Worm (Caenorhabditis elegans) whole organism, L4 larva: ENCODE results near the gene F46C3.7.
A peak's percentile ranks its signal among the peaks of the same experiment; 100 is the strongest.

Experiments used
- F10B5.3 ChIP-seq: sonication (generic microtip); optimal IDR thresholded peaks from 2 replicates; lab custom pipeline; 2016; ENCODE audit warnings: mild to moderate bottlenecking, missing genetic modification characterization, missing compliant biosample characterization
- F44E2.7 ChIP-seq: fragments of 200-800 bp; sonication (Bioruptor generic); IDR thresholded peaks from 2 replicates; pipeline ENCODE4 v2.1.2; 2022; ENCODE audit warnings: missing genetic modification characterization, missing compliant biosample characterization
- Y48G9A.11 ChIP-seq: fragments of 200-800 bp; sonication (Bioruptor generic); IDR thresholded peaks from 2 replicates; pipeline ENCODE4 v1.3.6; 2022; ENCODE audit warnings: missing genetic modification reagents, missing genetic modification characterization, missing compliant biosample characterization
- Y5F2A.4 ChIP-seq: fragments of 200-800 bp; sonication (Bioruptor generic); optimal IDR thresholded peaks from 2 replicates; lab custom pipeline; 2018; ENCODE audit warnings: mild to moderate bottlenecking, missing genetic modification characterization, missing compliant biosample characterization
- Y75B8A.6 ChIP-seq: fragments of 200-800 bp; sonication (Bioruptor generic); IDR thresholded peaks from 2 replicates; pipeline ENCODE4 v1.3.6; 2022; ENCODE audit warnings: missing genetic modification reagents, missing genetic modification characterization, missing compliant biosample characterization
- ZK337.2 ChIP-seq: fragments of 200-800 bp; sonication (Bioruptor generic); IDR thresholded peaks from 2 replicates; pipeline ENCODE4 v1.3.6; 2022; ENCODE audit warnings: missing genetic modification reagents, missing genetic modification characterization, missing compliant biosample characterization
- aly-2 ChIP-seq: sonication (generic microtip); optimal IDR thresholded peaks from 2 replicates; lab custom pipeline; 2018; ENCODE audit warnings: missing biosample characterization, missing genetic modification characterization
- ama-1 ChIP-seq: fragments of 150-350 bp; optimal IDR thresholded peaks from 2 replicates; lab custom pipeline; 2014; ENCODE audit warnings: inconsistent platforms, mixed read lengths
- arid-1 ChIP-seq: fragments of 200-800 bp; sonication (Bioruptor generic); conservative IDR thresholded peaks from 2 replicates; pipeline ENCODE4 v1.3.6; 2022; ENCODE audit warnings: missing genetic modification reagents, missing genetic modification characterization, missing compliant biosample characterization
- attf-4 ChIP-seq: sonication (generic microtip); optimal IDR thresholded peaks from 3 replicates; lab custom pipeline; 2017; ENCODE audit warnings: missing biosample characterization, missing genetic modification characterization
- ceh-20 ChIP-seq: fragments of 200-800 bp; sonication (Bioruptor generic); IDR thresholded peaks from 2 replicates; pipeline ENCODE4 v1.3.6; 2022; ENCODE audit warnings: missing genetic modification reagents, missing genetic modification characterization, missing compliant biosample characterization
- ceh-82 ChIP-seq: sonication (generic microtip); optimal IDR thresholded peaks from 2 replicates; lab custom pipeline; 2017; ENCODE audit warnings: missing biosample characterization, missing genetic modification characterization
- ces-1 ChIP-seq: fragments of 150-350 bp; sonication (generic microtip); optimal IDR thresholded peaks from 4 replicates; lab custom pipeline; 2014; ENCODE audit warnings: missing biosample characterization, missing genetic modification reagents, missing genetic modification characterization
- daf-12 ChIP-seq: fragments of 150-350 bp; optimal IDR thresholded peaks from 2 replicates; lab custom pipeline; 2014; ENCODE audit warnings: missing biosample characterization, missing genetic modification reagents, missing genetic modification characterization
- daf-19 ChIP-seq: fragments of 200-800 bp; sonication (Bioruptor generic); conservative IDR thresholded peaks from 2 replicates; pipeline ENCODE4 v1.3.6; 2022; ENCODE audit warnings: missing genetic modification characterization, missing compliant biosample characterization
- dmd-6 ChIP-seq: fragments of 200-800 bp; sonication (Bioruptor generic); IDR thresholded peaks from 2 replicates; pipeline ENCODE4 v1.3.6; 2022; ENCODE audit warnings: missing genetic modification reagents, missing genetic modification characterization, missing compliant biosample characterization
- dve-1 ChIP-seq: sonication (generic microtip); optimal IDR thresholded peaks from 2 replicates; lab custom pipeline; 2017; ENCODE audit warnings: antibody characterized with exemption, mild to moderate bottlenecking, missing genetic modification characterization, missing compliant biosample characterization; ENCODE audit not compliant: insufficient read depth
- fkh-10 ChIP-seq: fragments of 150-350 bp; optimal IDR thresholded peaks from 2 replicates; lab custom pipeline; 2014; ENCODE audit warnings: missing biosample characterization, missing genetic modification reagents, missing genetic modification characterization
- fos-1 ChIP-seq: fragments of 150-350 bp; optimal IDR thresholded peaks from 2 replicates; lab custom pipeline; 2014; ENCODE audit warnings: missing biosample characterization, missing genetic modification characterization
- hlh-30 ChIP-seq: sonication (generic microtip); optimal IDR thresholded peaks from 2 replicates; lab custom pipeline; 2017; ENCODE audit warnings: antibody characterized with exemption, mild to moderate bottlenecking, missing genetic modification characterization, missing compliant biosample characterization; ENCODE audit not compliant: insufficient read depth
- hmg-1.1 ChIP-seq: fragments of 200-800 bp; sonication (Bioruptor generic); IDR thresholded peaks from 2 replicates; pipeline ENCODE4 v1.3.6; 2022; ENCODE audit warnings: missing genetic modification reagents, missing genetic modification characterization, missing compliant biosample characterization
- jun-1 ChIP-seq: fragments of 150-350 bp; optimal IDR thresholded peaks from 2 replicates; lab custom pipeline; 2014; ENCODE audit warnings: missing biosample characterization, missing genetic modification reagents, missing genetic modification characterization
- lin-1 ChIP-seq: fragments of 200-800 bp; sonication (Bioruptor generic); IDR thresholded peaks from 2 replicates; pipeline ENCODE4 v1.3.6; 2022; ENCODE audit warnings: missing genetic modification reagents, missing genetic modification characterization, missing compliant biosample characterization
- lin-13 ChIP-seq: fragments of 150-350 bp; optimal IDR thresholded peaks from 2 replicates; lab custom pipeline; 2014; ENCODE audit warnings: missing biosample characterization, missing genetic modification reagents, missing genetic modification characterization
- lin-15B ChIP-seq: fragments of 150-350 bp; sonication (generic microtip); optimal IDR thresholded peaks from 3 replicates; lab custom pipeline; 2014; ENCODE audit warnings: missing biosample characterization, missing genetic modification characterization
- lir-3 ChIP-seq: sonication (generic microtip); optimal IDR thresholded peaks from 2 replicates; lab custom pipeline; 2016; ENCODE audit warnings: mild to moderate bottlenecking, missing genetic modification characterization, missing compliant biosample characterization
- lsy-2 ChIP-seq, 2 experiments: fragments of 150-350 bp in 1 of 2; sonication (generic microtip) in 1 of 2; optimal IDR thresholded peaks; 2 replicates each; lab custom pipeline; 2014 to 2017; ENCODE audit warnings: missing biosample characterization in 2 of 2, missing genetic modification characterization in 2 of 2
- mdl-1 ChIP-seq, 2 experiments: fragments of 150-350 bp in 1 of 2; sonication (generic microtip) in 1 of 2; optimal IDR thresholded peaks; 2 replicates each; lab custom pipeline; 2014 to 2017; ENCODE audit warnings: missing biosample characterization in 2 of 2, missing genetic modification characterization in 2 of 2
- mdt-29 ChIP-seq: fragments of 200-800 bp; sonication (Bioruptor generic); IDR thresholded peaks from 2 replicates; pipeline ENCODE4 v1.3.6; 2022; ENCODE audit warnings: missing genetic modification reagents, missing genetic modification characterization, missing compliant biosample characterization
- mep-1 ChIP-seq: fragments of 150-350 bp; sonication (generic microtip); optimal IDR thresholded peaks from 3 replicates; lab custom pipeline; 2014; ENCODE audit warnings: missing biosample characterization, missing genetic modification characterization
- mes-2 ChIP-seq: sonication (generic microtip); optimal IDR thresholded peaks from 2 replicates; lab custom pipeline; 2016; ENCODE audit warnings: missing genotype, mild to moderate bottlenecking, missing genetic modification characterization, missing compliant biosample characterization; ENCODE audit not compliant: poor library complexity, severe bottlenecking
- mxl-2 ChIP-seq: fragments of 200-800 bp; sonication (Bioruptor generic); conservative IDR thresholded peaks from 2 replicates; pipeline ENCODE4 v1.3.6; 2022; ENCODE audit warnings: missing genetic modification reagents, missing genetic modification characterization, missing compliant biosample characterization
- mxl-3 ChIP-seq: fragments of 200-800 bp; sonication (Bioruptor generic); optimal IDR thresholded peaks from 2 replicates; lab custom pipeline; 2018; ENCODE audit warnings: mild to moderate bottlenecking, missing genetic modification characterization, missing compliant biosample characterization
- nhr-11 ChIP-seq: fragments of 150-350 bp; optimal IDR thresholded peaks from 2 replicates; lab custom pipeline; 2014; ENCODE audit warnings: missing biosample characterization, missing genetic modification characterization
- nhr-111 ChIP-seq: fragments of 200-800 bp; sonication (Bioruptor generic); optimal IDR thresholded peaks from 2 replicates; lab custom pipeline; 2018; ENCODE audit warnings: mild to moderate bottlenecking, missing genetic modification characterization, missing compliant biosample characterization
- nhr-42 ChIP-seq: fragments of 200-800 bp; sonication (Bioruptor generic); IDR thresholded peaks from 2 replicates; pipeline ENCODE4 v1.3.6; 2022; ENCODE audit warnings: missing genetic modification characterization, missing compliant biosample characterization
- nhr-48 ChIP-seq: sonication (generic microtip); optimal IDR thresholded peaks from 2 replicates; lab custom pipeline; 2016; ENCODE audit warnings: mild to moderate bottlenecking, missing genetic modification characterization, missing compliant biosample characterization
- pha-4 ChIP-seq, 2 experiments: fragments of 150-350 bp in 1 of 2; fragments of 200-800 bp in 1 of 2; sonication (Bioruptor generic) in 1 of 2; IDR thresholded peaks in 1 of 2; optimal IDR thresholded peaks in 1 of 2; 2 replicates each; pipeline versions ENCODE4 v1.3.6 to Lab custom; 2014 to 2022; ENCODE audit warnings: missing genetic modification characterization in 2 of 2, missing genetic modification reagents in 2 of 2, missing biosample characterization in 1 of 2, missing compliant biosample characterization in 1 of 2
- php-3 ChIP-seq: fragments of 200-800 bp; sonication (Bioruptor generic); IDR thresholded peaks from 2 replicates; pipeline ENCODE4 v1.3.6; 2022; ENCODE audit warnings: missing genetic modification reagents, missing genetic modification characterization, missing compliant biosample characterization
- pqm-1 ChIP-seq: sonication (generic microtip); optimal IDR thresholded peaks from 2 replicates; lab custom pipeline; 2017; ENCODE audit warnings: missing biosample characterization, missing genetic modification characterization
- saeg-2 ChIP-seq: fragments of 200-800 bp; sonication (Bioruptor generic); IDR thresholded peaks from 2 replicates; pipeline ENCODE4 v1.3.6; 2022; ENCODE audit warnings: missing genetic modification reagents, missing genetic modification characterization, missing compliant biosample characterization
- sdz-12 ChIP-seq: fragments of 200-800 bp; sonication (Bioruptor generic); optimal IDR thresholded peaks from 2 replicates; lab custom pipeline; 2018; ENCODE audit warnings: mild to moderate bottlenecking, missing genetic modification characterization, missing compliant biosample characterization
- snpc-1.2 ChIP-seq: fragments of 200-800 bp; sonication (Bioruptor generic); IDR thresholded peaks from 2 replicates; pipeline ENCODE4 v1.3.6; 2022; ENCODE audit warnings: missing genetic modification reagents, missing genetic modification characterization, missing compliant biosample characterization
- snpc-4 ChIP-seq: fragments of 150-350 bp; optimal IDR thresholded peaks from 2 replicates; lab custom pipeline; 2014; ENCODE audit warnings: missing biosample characterization, missing genetic modification characterization
- unc-39 ChIP-seq: sonication (generic microtip); optimal IDR thresholded peaks from 2 replicates; lab custom pipeline; 2017; ENCODE audit warnings: missing biosample characterization, missing genetic modification characterization
- unc-62 ChIP-seq, 3 experiments: fragments of 150-350 bp in 1 of 3; sonication (generic microtip); optimal IDR thresholded peaks in 2 of 3; peaks in 1 of 3; 1 replicate in 1 of 3; 2 replicates in 2 of 3; lab custom pipeline; 2014 to 2017; ENCODE audit warnings: missing biosample characterization in 3 of 3, missing genetic modification characterization in 3 of 3, missing genetic modification reagents in 3 of 3, missing genotype in 1 of 3
- vab-7 ChIP-seq: fragments of 200-800 bp; sonication (Bioruptor generic); IDR thresholded peaks from 2 replicates; pipeline ENCODE4 v1.3.6; 2022; ENCODE audit warnings: missing genetic modification reagents, missing genetic modification characterization, missing compliant biosample characterization
- zfp-2 ChIP-seq: sonication (generic microtip); optimal IDR thresholded peaks from 2 replicates; lab custom pipeline; 2016; ENCODE audit warnings: mild to moderate bottlenecking, missing genetic modification characterization, missing compliant biosample characterization

Gene F46C3.7

DNA sequence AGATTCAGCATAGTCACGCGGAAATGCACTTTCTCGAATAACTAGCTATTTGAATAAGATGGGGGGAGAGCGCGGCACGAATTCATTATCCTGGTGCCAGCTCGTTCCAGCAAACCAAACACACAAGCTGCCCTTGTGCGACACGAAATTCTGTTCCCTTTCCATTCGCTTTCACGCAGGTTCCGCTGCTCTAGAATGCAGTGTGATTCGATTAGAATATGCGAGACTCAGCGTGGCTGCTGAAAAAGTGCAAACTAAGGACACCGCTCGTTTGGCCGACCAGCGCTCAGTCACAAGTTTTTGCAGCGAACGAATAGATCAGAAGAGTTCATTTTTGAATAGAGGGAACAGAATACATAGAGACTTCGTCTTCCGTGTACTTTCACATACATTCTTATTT is 42.3 kb downstream of the F46C3.7 start:
- TF ChIP-seq mdl-1 (tag; optimal IDR thresholded peaks at IDR 0.05; lab: Kevin White, UChicago), result peak in 1 of 2 experiments; percentile 46
- TF ChIP-seq saeg-2, result peak; percentile 50; the same call in 1 of the 2 replicates
- peak; percentile 34; the same call in 1 of the 2 replicates for TF ChIP-seq hmg-1.1
- TF ChIP-seq mxl-3, result peak; percentile 15
- 0 out of 2 replicates have a peak, but pooled peaks have one; percentile 45 for TF ChIP-seq ceh-20
- no peak for TF ChIP-seq zfp-2
- TF ChIP-seq unc-62 (GFP tag; optimal IDR thresholded peaks at IDR 0.05 in 1 of 2; lab: Kevin White, UChicago), result peak in 1 of 2 experiments; percentile 98
- no peak for TF ChIP-seq unc-62 (tag; optimal IDR thresholded peaks at IDR 0.05; lab: Kevin White, UChicago)
- peak; percentile 72 for TF ChIP-seq hlh-30 (tag; lab: Kevin White, UChicago)
- 0 out of 2 replicates have a peak, but pooled peaks have one; percentile 10 for TF ChIP-seq nhr-42 (GFP tag; lab: Robert Waterston, UW)
- TF ChIP-seq nhr-111, result no peak
- TF ChIP-seq ces-1 (GFP tag; lab: Kevin White, UChicago), result peak; percentile 68
- TF ChIP-seq php-3, result 0 out of 2 replicates have a peak, but pooled peaks have one; percentile 19
- TF ChIP-seq nhr-48 (tag; lab: Kevin White, UChicago), result no peak
- peak in 1 of 2 experiments; percentile 53 for TF ChIP-seq lsy-2 (tag; optimal IDR thresholded peaks at IDR 0.05; lab: Kevin White, UChicago)

DNA sequence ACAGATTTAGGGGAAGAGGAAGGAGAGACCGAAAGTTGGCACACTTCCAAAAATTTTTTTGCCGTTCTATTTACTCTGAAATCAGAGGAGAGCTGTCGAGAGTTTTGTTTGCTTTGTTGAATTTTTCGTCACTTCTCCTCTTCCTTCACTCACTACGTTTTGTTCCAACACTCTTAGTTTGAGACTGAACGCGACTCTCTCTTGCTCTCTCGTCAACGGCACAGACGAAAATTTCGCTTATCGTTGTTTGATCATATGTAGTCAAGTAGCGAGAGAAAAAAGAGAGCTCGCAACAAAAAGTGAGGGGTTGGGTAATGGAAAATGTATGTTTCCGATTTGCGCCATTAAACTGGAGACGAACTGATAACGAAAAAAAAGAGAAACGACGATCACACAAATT is 42.8 kb downstream of the F46C3.7 start:
- TF ChIP-seq Y5F2A.4 (no peak), hmg-1.1 (peak; percentile 30; the same call in 1 of the 2 replicates), lin-15B (tag; lab: Kevin White, UChicago) (no peak), mdl-1 (tag; optimal IDR thresholded peaks at IDR 0.05; lab: Kevin White, UChicago) (peak in 1 of 2 experiments; percentile 54), attf-4 (tag; lab: Kevin White, UChicago) (no peak), F10B5.3 (tag; lab: Kevin White, UChicago) (no peak), unc-62 (GFP tag; optimal IDR thresholded peaks at IDR 0.05 in 1 of 2; lab: Kevin White, UChicago) (peak in 1 of 2 experiments; percentile 12), unc-62 (tag; optimal IDR thresholded peaks at IDR 0.05; lab: Kevin White, UChicago) (no peak), Y75B8A.6 (GFP tag; lab: Robert Waterston, UW) (no peak), dmd-6 (peak; percentile 84), mxl-2 (GFP tag; lab: Robert Waterston, UW) (no peak), nhr-11 (tag; lab: Kevin White, UChicago) (peak; percentile 2), Y48G9A.11 (no peak), fos-1 (no peak), fkh-10 (GFP tag; lab: Kevin White, UChicago) (no peak), pha-4 (GFP tag; IDR thresholded peaks at IDR 0.05; lab: Robert Waterston, UW) (peak; percentile 49; the same call in 1 of the 2 replicates), pha-4 (tag; optimal IDR thresholded peaks at IDR 0.05; lab: Kevin White, UChicago) (peak; percentile 89), lin-13 (GFP tag; lab: Kevin White, UChicago) (peak; percentile 49), sdz-12 (no peak), daf-12 (tag; lab: Kevin White, UChicago) (no peak), lir-3 (tag; lab: Kevin White, UChicago) (no peak), dve-1 (tag; lab: Kevin White, UChicago) (peak; percentile 79), mdt-29 (GFP tag; lab: Robert Waterston, UW) (no peak), F44E2.7 (GFP tag; lab: Robert Waterston, UW) (no peak), mes-2 (tag; lab: Kevin White, UChicago) (peak; percentile 32), jun-1 (tag; lab: Kevin White, UChicago) (no peak), ceh-20 (no peak), ceh-82 (tag; lab: Kevin White, UChicago) (no peak), daf-19 (GFP tag; lab: Robert Waterston, UW) (no peak), unc-39 (tag; lab: Kevin White, UChicago) (no peak), ZK337.2 (GFP tag; lab: Robert Waterston, UW) (no peak), nhr-111 (no peak), arid-1 (GFP tag; lab: Robert Waterston, UW) (no peak), aly-2 (tag; lab: Kevin White, UChicago) (no peak), mep-1 (tag; lab: Kevin White, UChicago) (peak; percentile 61), ama-1 (lab: Kevin White, UChicago) (no peak), pqm-1 (tag; lab: Kevin White, UChicago) (peak; percentile 82), lin-1 (no peak), snpc-4 (tag; lab: Kevin White, UChicago) (no peak), vab-7 (GFP tag; lab: Robert Waterston, UW) (no peak), snpc-1.2 (GFP tag; lab: Robert Waterston, UW) (no peak)
